Fruit fly (Drosophila melanogaster) whole organism, embryonic: Measurements from ENCODE around the gene CG8206.
A peak's percentile ranks its signal among the peaks of the same experiment; 100 is the strongest.

ENCODE experiments used
- Atf3 ChIP-seq: fragments of 200-800 bp; sonication (Bioruptor generic); optimal IDR thresholded peaks from 3 replicates; lab custom pipeline; 2016; ENCODE audit warnings: missing biosample characterization, missing genetic modification characterization
- B-H2 ChIP-seq: fragments of 200-800 bp; sonication (Bioruptor generic); optimal IDR thresholded peaks from 2 replicates; lab custom pipeline; 2018; ENCODE audit warnings: missing biosample characterization, mild to moderate bottlenecking, missing genetic modification characterization
- CG11456 ChIP-seq: fragments of 200-800 bp; sonication (Bioruptor generic); IDR thresholded peaks from 3 replicates; pipeline ENCODE4 v1.3.6; 2022; ENCODE audit warnings: missing biosample characterization, missing genetic modification characterization
- CG13123 ChIP-seq: fragments of 200-800 bp; sonication (Bioruptor generic); optimal IDR thresholded peaks from 2 replicates; lab custom pipeline; 2016; ENCODE audit warnings: missing biosample characterization, missing genetic modification characterization
- CG14050 ChIP-seq: fragments of 200-800 bp; sonication (Bioruptor generic); IDR thresholded peaks from 3 replicates; pipeline ENCODE4 v1.3.6; 2022; ENCODE audit warnings: missing biosample characterization, missing genetic modification characterization
- CG16815 ChIP-seq: fragments of 200-800 bp; sonication (Bioruptor generic); optimal IDR thresholded peaks from 3 replicates; lab custom pipeline; 2017; ENCODE audit warnings: missing biosample characterization, mild to moderate bottlenecking, missing genetic modification characterization
- CG17328 ChIP-seq: fragments of 200-800 bp; sonication (Bioruptor generic); IDR thresholded peaks from 2 replicates; pipeline ENCODE4 v1.3.6; 2022; ENCODE audit warnings: missing biosample characterization, missing genetic modification characterization
- CG18599 ChIP-seq: fragments of 200-800 bp; sonication (Bioruptor generic); optimal IDR thresholded peaks from 3 replicates; lab custom pipeline; 2017; ENCODE audit warnings: missing biosample characterization, missing genetic modification characterization, mild to moderate bottlenecking, moderate library complexity, missing genetic modification reagents
- CG3163 ChIP-seq: fragments of 200-800 bp; sonication (Bioruptor generic); optimal IDR thresholded peaks from 3 replicates; lab custom pipeline; 2016; ENCODE audit warnings: missing biosample characterization, missing genetic modification characterization
- CG3726 ChIP-seq: fragments of 200-800 bp; sonication (Bioruptor generic); IDR thresholded peaks from 3 replicates; pipeline ENCODE4, ENCODE4 v1.3.6; 2022; ENCODE audit warnings: missing biosample characterization, missing genetic modification characterization
- CG3995 ChIP-seq: fragments of 200-800 bp; sonication (Bioruptor generic); optimal IDR thresholded peaks from 3 replicates; lab custom pipeline; 2016; ENCODE audit warnings: missing biosample characterization, missing genetic modification characterization
- CG4282 ChIP-seq: fragments of 200-800 bp; sonication (Bioruptor generic); optimal IDR thresholded peaks from 2 replicates; lab custom pipeline; 2016; ENCODE audit warnings: missing biosample characterization, missing genetic modification characterization
- CG4328 ChIP-seq: fragments of 200-800 bp; sonication (Bioruptor generic); optimal IDR thresholded peaks from 3 replicates; lab custom pipeline; 2017; ENCODE audit warnings: missing biosample characterization, missing genetic modification reagents, missing genetic modification characterization
- CG4617 ChIP-seq: fragments of 200-800 bp; sonication (Bioruptor generic); optimal IDR thresholded peaks from 3 replicates; lab custom pipeline; 2016; ENCODE audit warnings: missing biosample characterization, missing genetic modification characterization, borderline replicate concordance
- CG6689 ChIP-seq: fragments of 200-800 bp; sonication (Bioruptor generic); IDR thresholded peaks from 2 replicates; pipeline ENCODE4 v1.3.6; 2022; ENCODE audit warnings: missing biosample characterization, missing genetic modification characterization
- CG6765 ChIP-seq: fragments of 200-800 bp; sonication (Bioruptor generic); optimal IDR thresholded peaks from 3 replicates; lab custom pipeline; 2017; ENCODE audit warnings: missing biosample characterization, mild to moderate bottlenecking, missing genetic modification characterization
- CG7357 ChIP-seq: fragments of 200-800 bp; sonication (Bioruptor generic); IDR thresholded peaks from 3 replicates; pipeline ENCODE4 v1.3.6; 2022; ENCODE audit warnings: missing biosample characterization, missing genetic modification characterization
- CG8281 ChIP-seq: fragments of 200-800 bp; sonication (Bioruptor generic); optimal IDR thresholded peaks from 2 replicates; lab custom pipeline; 2018; ENCODE audit warnings: missing biosample characterization, mild to moderate bottlenecking, missing genetic modification characterization, moderate library complexity
- CG8359 ChIP-seq: fragments of 200-800 bp; sonication (Bioruptor generic); optimal IDR thresholded peaks from 2 replicates; lab custom pipeline; 2017; ENCODE audit warnings: missing biosample characterization, mild to moderate bottlenecking, missing genetic modification characterization, borderline replicate concordance
- CG8478 ChIP-seq: fragments of >200 bp; optimal IDR thresholded peaks from 2 replicates; lab custom pipeline; 2018
- Doc3 ChIP-seq: fragments of 200-800 bp; sonication (Bioruptor generic); IDR thresholded peaks from 3 replicates; pipeline ENCODE4 v1.3.6; 2022; ENCODE audit warnings: missing biosample characterization, missing genetic modification characterization; ENCODE audit not compliant: partially characterized antibody
- E2f2 ChIP-seq: fragments of 200-800 bp; sonication (Bioruptor generic); IDR thresholded peaks from 2 replicates; pipeline ENCODE4 v1.3.6; 2022; ENCODE audit warnings: missing biosample characterization, missing genetic modification characterization
- Fer2 ChIP-seq: fragments of 200-800 bp; sonication (Bioruptor generic); optimal IDR thresholded peaks from 2 replicates; lab custom pipeline; 2018; ENCODE audit warnings: missing biosample characterization, mild to moderate bottlenecking, missing genetic modification characterization, moderate library complexity
- Hr3 ChIP-seq: fragments of 200-800 bp; sonication (Bioruptor generic); optimal IDR thresholded peaks from 3 replicates; lab custom pipeline; 2016; ENCODE audit warnings: missing biosample characterization, missing genetic modification characterization
- NFAT ChIP-seq: fragments of 200-800 bp; sonication (Bioruptor generic); IDR thresholded peaks from 2 replicates; pipeline ENCODE4 v1.3.6; 2022; ENCODE audit warnings: missing biosample characterization, missing genetic modification characterization
- Stat92E ChIP-seq, 3 experiments: fragments of >200 bp in 2 of 3; fragments of 200-800 bp in 1 of 3; sonication (Bioruptor generic) in 1 of 3; optimal IDR thresholded peaks; 2 replicates each; lab custom pipeline; 2017 to 2019; ENCODE audit warnings: missing biosample characterization in 3 of 3, missing genetic modification characterization in 3 of 3, mild to moderate bottlenecking in 1 of 3, moderate library complexity in 1 of 3
- Vsx1 ChIP-seq: fragments of 200-800 bp; sonication (Bioruptor generic); optimal IDR thresholded peaks from 2 replicates; lab custom pipeline; 2017; ENCODE audit warnings: missing biosample characterization, mild to moderate bottlenecking, missing genetic modification characterization, missing genetic modification reagents
- az2 ChIP-seq: fragments of 200-800 bp; sonication (Bioruptor generic); optimal IDR thresholded peaks from 3 replicates; lab custom pipeline; 2016; ENCODE audit warnings: missing biosample characterization, missing genetic modification characterization
- btn ChIP-seq: fragments of 200-800 bp; sonication (Bioruptor generic); optimal IDR thresholded peaks from 2 replicates; lab custom pipeline; 2016; ENCODE audit warnings: missing biosample characterization, missing genetic modification characterization
- cg ChIP-seq: fragments of 200-800 bp; sonication (Bioruptor generic); optimal IDR thresholded peaks from 3 replicates; lab custom pipeline; 2019; ENCODE audit warnings: missing biosample characterization, mild to moderate bottlenecking, missing genetic modification characterization, moderate library complexity
- crol ChIP-seq: fragments of 200-800 bp; sonication (Bioruptor generic); IDR thresholded peaks from 2 replicates; pipeline ENCODE4 v1.3.6; 2022; ENCODE audit warnings: missing biosample characterization, missing genetic modification characterization
- danr ChIP-seq: fragments of 200-800 bp; sonication (Bioruptor generic); IDR thresholded peaks from 2 replicates; pipeline ENCODE4 v1.3.6; 2022; ENCODE audit warnings: missing biosample characterization, missing genetic modification characterization
- dm ChIP-seq: fragments of 200-800 bp; sonication (Bioruptor generic); optimal IDR thresholded peaks from 3 replicates; lab custom pipeline; 2016; ENCODE audit warnings: missing biosample characterization, missing genetic modification characterization
- fd64A ChIP-seq: fragments of 200-800 bp; sonication (Bioruptor generic); optimal IDR thresholded peaks from 3 replicates; lab custom pipeline; 2018; ENCODE audit warnings: missing biosample characterization, mild to moderate bottlenecking, missing genetic modification characterization
- insv ChIP-seq, 2 experiments: fragments of 200-800 bp; sonication (Bioruptor generic); optimal IDR thresholded peaks; 3 replicates each; lab custom pipeline; 2016 to 2018; ENCODE audit warnings: missing biosample characterization in 2 of 2, missing genetic modification characterization in 2 of 2
- jing ChIP-seq: fragments of 200-800 bp; sonication (Bioruptor generic); optimal IDR thresholded peaks from 2 replicates; lab custom pipeline; 2018; ENCODE audit warnings: missing biosample characterization, mild to moderate bottlenecking, missing genetic modification characterization
- kah ChIP-seq: fragments of 200-800 bp; sonication (Bioruptor generic); optimal IDR thresholded peaks from 2 replicates; lab custom pipeline; 2018; ENCODE audit warnings: missing biosample characterization, mild to moderate bottlenecking, missing genetic modification characterization
- lilli ChIP-seq: fragments of 200-800 bp; sonication (Bioruptor generic); optimal IDR thresholded peaks from 3 replicates; lab custom pipeline; 2016; ENCODE audit warnings: missing biosample characterization, missing genetic modification characterization
- lmd ChIP-seq: fragments of 200-800 bp; sonication (Bioruptor generic); IDR thresholded peaks from 2 replicates; pipeline ENCODE4 v1.3.6; 2022; ENCODE audit warnings: missing biosample characterization, missing genetic modification characterization
- psq ChIP-seq: fragments of 200-800 bp; sonication (Bioruptor generic); optimal IDR thresholded peaks from 2 replicates; lab custom pipeline; 2017; ENCODE audit warnings: missing biosample characterization, missing genetic modification characterization
- pum ChIP-seq: fragments of 200-800 bp; sonication (Bioruptor generic); optimal IDR thresholded peaks from 2 replicates; lab custom pipeline; 2016; ENCODE audit warnings: missing biosample characterization, missing genetic modification characterization
- schlank ChIP-seq: fragments of 200-800 bp; sonication (Bioruptor generic); optimal IDR thresholded peaks from 2 replicates; lab custom pipeline; 2018; ENCODE audit warnings: missing biosample characterization, mild to moderate bottlenecking, missing genetic modification characterization
- sens-2 ChIP-seq: fragments of 200-800 bp; sonication (Bioruptor generic); IDR thresholded peaks from 2 replicates; pipeline ENCODE4 v1.3.6; 2022; ENCODE audit warnings: missing biosample characterization, missing genetic modification characterization
- shn ChIP-seq: fragments of 200-800 bp; sonication (Bioruptor generic); optimal IDR thresholded peaks from 3 replicates; lab custom pipeline; 2016; ENCODE audit warnings: missing biosample characterization, missing genetic modification characterization
- sim ChIP-seq: fragments of 200-800 bp; sonication (Bioruptor generic); IDR thresholded peaks from 2 replicates; pipeline ENCODE4 v1.3.6; 2022; ENCODE audit warnings: missing biosample characterization, missing genetic modification characterization
- stc ChIP-seq: fragments of 200-800 bp; sonication (Bioruptor generic); IDR thresholded peaks from 2 replicates; pipeline ENCODE4 v1.3.6; 2022; ENCODE audit warnings: missing biosample characterization, missing genetic modification characterization
- trh ChIP-seq: fragments of 200-800 bp; sonication (Bioruptor generic); optimal IDR thresholded peaks from 2 replicates; lab custom pipeline; 2016; ENCODE audit warnings: missing biosample characterization, missing genetic modification characterization
- twi ChIP-seq: fragments of 200-800 bp; optimal IDR thresholded peaks from 2 replicates; lab custom pipeline; 2019; ENCODE audit warnings: missing biosample characterization, mild to moderate bottlenecking, missing genetic modification characterization, moderate library complexity
- unc-4 ChIP-seq: fragments of 200-800 bp; sonication (Bioruptor generic); IDR thresholded peaks from 2 replicates; pipeline ENCODE4 v1.3.6; 2022; ENCODE audit warnings: missing biosample characterization, missing genetic modification characterization; ENCODE audit not compliant: partially characterized antibody
- vfl ChIP-seq: fragments of 200-800 bp; sonication (Bioruptor generic); optimal IDR thresholded peaks from 2 replicates; lab custom pipeline; 2016; ENCODE audit warnings: missing biosample characterization, missing genetic modification characterization
- wek ChIP-seq: fragments of 200-800 bp; sonication (Bioruptor generic); optimal IDR thresholded peaks from 3 replicates; lab custom pipeline; 2018; ENCODE audit warnings: missing biosample characterization, mild to moderate bottlenecking, missing genetic modification characterization, moderate library complexity

CG8206 gene

dm6 chrX:15697581-15698208, 41.3 kb upstream of the CG8206 start (continued):
- TF ChIP-seq CG11456 (GFP tag; lab: Robert Waterston, UW), result peak; percentile 93
- peak; percentile 89 for TF ChIP-seq trh (GFP tag; lab: Kevin White, UChicago)
- peak; percentile 98 for TF ChIP-seq CG18599 (GFP tag; lab: Kevin White, UChicago)
- TF ChIP-seq CG4282, result no peak
- peak; percentile 77 for TF ChIP-seq CG4617 (GFP tag; lab: Kevin White, UChicago)
- TF ChIP-seq Fer2 (tag; lab: Kevin White, UChicago), result peak; percentile 93
- peak; percentile 90 for TF ChIP-seq Hr3 (GFP tag; lab: Kevin White, UChicago)
- TF ChIP-seq Doc3 (GFP tag; lab: Robert Waterston, UW), result no peak
- TF ChIP-seq schlank (tag; lab: Kevin White, UChicago), result peak; percentile 80
- TF ChIP-seq CG16815 (GFP tag; lab: Kevin White, UChicago), result peak; percentile 83
- TF ChIP-seq cg, result no peak
- TF ChIP-seq psq, result peak; percentile 63
- peak; percentile 60 for TF ChIP-seq CG13123 (GFP tag; lab: Kevin White, UChicago)
- peak; percentile 33 for TF ChIP-seq unc-4 (GFP tag; lab: Robert Waterston, UW)
- TF ChIP-seq btn (GFP tag; lab: Kevin White, UChicago), result no peak
- peak in 1 of 3 experiments; percentile 47 for TF ChIP-seq Stat92E (GFP tag; optimal IDR thresholded peaks at IDR 0.05; lab: Kevin White, UChicago)
- TF ChIP-seq CG3163 (GFP tag; lab: Kevin White, UChicago), result no peak
- peak; percentile 92 for TF ChIP-seq B-H2 (GFP tag; lab: Kevin White, UChicago)
- peak; percentile 86 for TF ChIP-seq CG3726
- peak; percentile 77 for TF ChIP-seq vfl (GFP tag; lab: Kevin White, UChicago)
- peak; percentile 84 for TF ChIP-seq danr (GFP tag; lab: Robert Waterston, UW)
- TF ChIP-seq CG3995 (GFP tag; lab: Kevin White, UChicago), result peak; percentile 99
- peak; percentile 86 for TF ChIP-seq lilli (GFP tag; lab: Kevin White, UChicago)
- peak; percentile 76 for TF ChIP-seq jing (GFP tag; lab: Kevin White, UChicago)
- TF ChIP-seq az2 (GFP tag; lab: Kevin White, UChicago), result peak; percentile 88
- TF ChIP-seq CG6765 (GFP tag; lab: Kevin White, UChicago), result peak; percentile 70
- peak; percentile 89 for TF ChIP-seq sens-2 (GFP tag; lab: Robert Waterston, UW)
- TF ChIP-seq CG8281 (tag; lab: Kevin White, UChicago), result peak; percentile 81
- peak; percentile 67 for TF ChIP-seq kah
- peak; percentile 95 for TF ChIP-seq CG6689 (GFP tag; lab: Robert Waterston, UW)
- peak; percentile 83 for TF ChIP-seq CG4328
- TF ChIP-seq CG7357 (GFP tag; lab: Robert Waterston, UW), result peak; percentile 85
- TF ChIP-seq pum (GFP tag; lab: Kevin White, UChicago), result peak; percentile 40
- TF ChIP-seq E2f2 (GFP tag; lab: Robert Waterston, UW), result peak; percentile 89
- TF ChIP-seq CG14050, result peak; percentile 87
- TF ChIP-seq sim, result peak; percentile 82
- peak; percentile 82 for TF ChIP-seq CG8359 (GFP tag; lab: Kevin White, UChicago)
- TF ChIP-seq NFAT (GFP tag; lab: Robert Waterston, UW), result peak; percentile 92
- TF ChIP-seq fd64A, result peak; percentile 29
- TF ChIP-seq twi (tag; lab: Kevin White, UChicago), result peak; percentile 69
- TF ChIP-seq insv (GFP tag; optimal IDR thresholded peaks at IDR 0.05; lab: Kevin White, UChicago), result no peak
- TF ChIP-seq lmd (GFP tag; lab: Robert Waterston, UW), result peak; percentile 94
- TF ChIP-seq shn (GFP tag; lab: Kevin White, UChicago), result no peak
- TF ChIP-seq Vsx1 (GFP tag; lab: Kevin White, UChicago), result peak; percentile 79
- no peak for TF ChIP-seq Atf3
- TF ChIP-seq CG8478 (lab: Kevin White, UChicago), result no peak
- TF ChIP-seq stc (GFP tag; lab: Robert Waterston, UW), result peak; percentile 94
- TF ChIP-seq dm (GFP tag; lab: Kevin White, UChicago), result no peak
- peak; percentile 75 for TF ChIP-seq crol
- no peak for TF ChIP-seq wek (GFP tag; lab: Kevin White, UChicago)
- TF ChIP-seq CG17328 (GFP tag; lab: Robert Waterston, UW), result peak; percentile 88
